Worm (Caenorhabditis elegans) whole organism, L3 larva: ENCODE data around the gene smg-6.
"Not testable (repeated sequence)": the region's sequence is repeated elsewhere in the genome, so short reads cannot be mapped to it uniquely, and the experiment has no call there.

Experiments used
- R02D3.7 ChIP-seq: fragments of 150-350 bp; optimal IDR thresholded peaks from 2 replicates; lab custom pipeline; 2014; ENCODE audit warnings: missing biosample characterization, missing genetic modification characterization
- ZK546.5 ChIP-seq: sonication (generic microtip); optimal IDR thresholded peaks from 2 replicates; lab custom pipeline; 2017; ENCODE audit warnings: missing biosample characterization, missing genetic modification characterization
- aly-2 ChIP-seq: fragments of 150-350 bp; optimal IDR thresholded peaks from 2 replicates; lab custom pipeline; 2014; ENCODE audit warnings: missing biosample characterization, missing genetic modification characterization
- ceh-16 ChIP-seq: sonication (generic microtip); optimal IDR thresholded peaks from 2 replicates; lab custom pipeline; 2017; ENCODE audit warnings: missing biosample characterization, missing genetic modification characterization
- ceh-28 ChIP-seq: fragments of 150-350 bp; optimal IDR thresholded peaks from 2 replicates; lab custom pipeline; 2014; ENCODE audit warnings: missing biosample characterization, missing genetic modification reagents, missing genetic modification characterization
- ceh-82 ChIP-seq: fragments of 150-350 bp; optimal IDR thresholded peaks from 2 replicates; lab custom pipeline; 2014; ENCODE audit warnings: missing biosample characterization, missing genetic modification characterization
- ceh-9 ChIP-seq: sonication (generic microtip); optimal IDR thresholded peaks from 2 replicates; lab custom pipeline; 2018; ENCODE audit warnings: missing biosample characterization, missing genetic modification characterization
- egl-5 ChIP-seq: fragments of 150-350 bp; optimal IDR thresholded peaks from 2 replicates; lab custom pipeline; 2017; ENCODE audit warnings: missing biosample characterization, missing genetic modification reagents, missing genetic modification characterization, inconsistent platforms
- elt-1 ChIP-seq: fragments of 150-350 bp; optimal IDR thresholded peaks from 2 replicates; lab custom pipeline; 2014; ENCODE audit warnings: missing biosample characterization, missing genetic modification characterization
- elt-2 ChIP-seq: sonication (generic microtip); optimal IDR thresholded peaks from 2 replicates; lab custom pipeline; 2016; ENCODE audit warnings: missing genetic modification reagents, mild to moderate bottlenecking, missing genetic modification characterization, missing compliant biosample characterization
- elt-3 ChIP-seq, 3 experiments: fragments of 150-350 bp in 1 of 3; sonication (generic microtip) in 2 of 3; optimal IDR thresholded peaks; 2 replicates in 2 of 3; 4 replicates in 1 of 3; lab custom pipeline; 2014 to 2017; ENCODE audit warnings: missing biosample characterization in 3 of 3, missing genetic modification characterization in 3 of 3
- eor-1 ChIP-seq, 2 experiments: fragments of 150-350 bp; optimal IDR thresholded peaks; 2 replicates each; lab custom pipeline; 2014 to 2018; ENCODE audit warnings: missing biosample characterization in 2 of 2, missing genetic modification characterization in 2 of 2
- fkh-10 ChIP-seq: sonication (generic microtip); optimal IDR thresholded peaks from 2 replicates; lab custom pipeline; 2017; ENCODE audit warnings: missing biosample characterization, missing genetic modification reagents, missing genetic modification characterization
- fkh-2 ChIP-seq: fragments of 150-350 bp; optimal IDR thresholded peaks from 2 replicates; lab custom pipeline; 2014; ENCODE audit warnings: missing biosample characterization, missing genetic modification reagents, missing genetic modification characterization
- hmg-11 ChIP-seq: sonication (generic microtip); optimal IDR thresholded peaks from 2 replicates; lab custom pipeline; 2016; ENCODE audit warnings: missing genetic modification characterization, missing compliant biosample characterization
- jun-1 ChIP-seq: fragments of 150-350 bp; optimal IDR thresholded peaks from 2 replicates; lab custom pipeline; 2014; ENCODE audit warnings: missing biosample characterization, missing genetic modification reagents, missing genetic modification characterization
- lin-39 ChIP-seq: fragments of 150-350 bp; optimal IDR thresholded peaks from 2 replicates; lab custom pipeline; 2018; ENCODE audit warnings: missing biosample characterization, missing genetic modification reagents, missing genetic modification characterization
- mdl-1 ChIP-seq: fragments of 150-350 bp; optimal IDR thresholded peaks from 2 replicates; lab custom pipeline; 2014; ENCODE audit warnings: missing biosample characterization, missing genetic modification characterization
- mml-1 ChIP-seq: fragments of 150-350 bp; sonication (generic microtip); optimal IDR thresholded peaks from 3 replicates; lab custom pipeline; 2014; ENCODE audit warnings: missing biosample characterization, missing genetic modification characterization
- nfya-1 ChIP-seq: sonication (generic microtip); optimal IDR thresholded peaks from 2 replicates; lab custom pipeline; 2017; ENCODE audit warnings: missing genetic modification characterization, mild to moderate bottlenecking, missing compliant biosample characterization, antibody characterized with exemption, moderate library complexity; ENCODE audit not compliant: insufficient read depth
- nhr-11 ChIP-seq: fragments of 150-350 bp; optimal IDR thresholded peaks from 2 replicates; lab custom pipeline; 2014; ENCODE audit warnings: missing biosample characterization, missing genetic modification characterization
- nhr-12 ChIP-seq: fragments of 150-350 bp; optimal IDR thresholded peaks from 2 replicates; lab custom pipeline; 2014; ENCODE audit warnings: missing biosample characterization, missing genetic modification characterization
- nhr-23 ChIP-seq: fragments of 150-350 bp; optimal IDR thresholded peaks from 2 replicates; lab custom pipeline; 2014; ENCODE audit warnings: missing biosample characterization, missing genetic modification reagents, missing genetic modification characterization
- nhr-25 ChIP-seq: sonication (generic microtip); optimal IDR thresholded peaks from 2 replicates; lab custom pipeline; 2017; ENCODE audit warnings: missing biosample characterization, missing genetic modification characterization
- nhr-43 ChIP-seq: sonication (generic microtip); optimal IDR thresholded peaks from 2 replicates; lab custom pipeline; 2016; ENCODE audit warnings: mild to moderate bottlenecking, missing genetic modification characterization, missing compliant biosample characterization; ENCODE audit not compliant: poor library complexity, severe bottlenecking
- nhr-67 ChIP-seq: fragments of 150-350 bp; optimal IDR thresholded peaks from 2 replicates; lab custom pipeline; 2014; ENCODE audit warnings: missing biosample characterization, missing genetic modification characterization
- nhr-76 ChIP-seq: fragments of 150-350 bp; sonication (generic microtip); optimal IDR thresholded peaks from 5 replicates; lab custom pipeline; 2014; ENCODE audit warnings: missing biosample characterization, missing genetic modification characterization
- pqm-1 ChIP-seq: fragments of 150-350 bp; optimal IDR thresholded peaks from 2 replicates; lab custom pipeline; 2017; ENCODE audit warnings: missing biosample characterization, missing genetic modification characterization, inconsistent platforms
- skn-1 ChIP-seq: fragments of 150-350 bp; optimal IDR thresholded peaks from 2 replicates; lab custom pipeline; 2014; ENCODE audit warnings: missing biosample characterization, missing genetic modification characterization
- snpc-4 ChIP-seq: fragments of 150-350 bp; optimal IDR thresholded peaks from 2 replicates; lab custom pipeline; 2014; ENCODE audit warnings: missing biosample characterization, missing genetic modification characterization
- zag-1 ChIP-seq: fragments of 150-350 bp; optimal IDR thresholded peaks from 2 replicates; lab custom pipeline; 2014; ENCODE audit warnings: missing biosample characterization, missing genetic modification characterization

The smg-6 gene

ce11 chrIII:2473554-2473953, at the start of gene smg-6:
TSS of gene smg-6 (plus strand) at chrIII:2473854.
- no peak for TF ChIP-seq R02D3.7 (tag; lab: Kevin White, UChicago)
- TF ChIP-seq skn-1 (tag; lab: Kevin White, UChicago), result no peak
- TF ChIP-seq ceh-9 (tag; lab: Kevin White, UChicago), result no peak
- TF ChIP-seq elt-3 (tag; optimal IDR thresholded peaks at IDR 0.05; lab: Kevin White, UChicago), result no peak
- no peak for TF ChIP-seq mdl-1 (tag; lab: Kevin White, UChicago)
- no peak for TF ChIP-seq ZK546.5 (tag; lab: Kevin White, UChicago)
- TF ChIP-seq jun-1 (tag; lab: Kevin White, UChicago), result no peak
- TF ChIP-seq pqm-1 (tag; lab: Kevin White, UChicago), result no peak
- TF ChIP-seq aly-2 (tag; lab: Kevin White, UChicago), result no peak
- no peak for TF ChIP-seq elt-1 (tag; lab: Kevin White, UChicago)
- TF ChIP-seq eor-1 (tag; optimal IDR thresholded peaks at IDR 0.05; lab: Kevin White, UChicago), result no peak
- TF ChIP-seq, all 47 proteins: peak for 0

DNA sequence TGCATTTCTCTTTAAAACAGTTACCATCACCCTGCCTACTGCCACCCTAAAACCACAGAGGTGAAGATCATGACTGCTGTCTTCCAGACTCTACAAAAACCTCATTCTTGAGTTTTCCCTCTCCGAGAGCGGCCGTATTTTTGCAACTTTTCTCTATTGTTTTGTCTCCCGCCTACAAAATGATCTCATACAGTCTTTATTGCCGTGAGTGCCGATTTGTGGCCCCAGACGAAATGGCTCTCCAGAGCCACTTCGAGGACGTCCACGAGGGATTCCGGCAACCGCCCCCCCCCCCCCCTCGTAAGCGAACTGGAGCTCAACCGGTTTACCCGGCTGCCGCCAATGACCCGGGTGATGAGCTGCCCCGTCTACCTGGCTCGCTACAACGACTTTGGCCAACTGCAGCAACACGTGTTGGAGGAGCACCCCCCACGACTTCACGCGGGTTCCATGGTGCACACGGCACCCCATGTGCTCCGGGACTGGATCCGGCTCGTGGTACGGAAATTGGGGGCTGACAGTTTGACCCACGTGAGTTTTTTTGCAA, 48.8 kb upstream of the smg-6 start:
- TF ChIP-seq ceh-28 (tag; lab: Kevin White, UChicago) (no peak), nhr-12 (tag; lab: Kevin White, UChicago) (no peak), ceh-16 (tag; lab: Kevin White, UChicago) (no peak), nhr-25 (no peak), nhr-67 (tag; lab: Kevin White, UChicago) (no peak), nhr-43 (no peak), egl-5 (tag; lab: Kevin White, UChicago) (no peak), mml-1 (tag; lab: Kevin White, UChicago) (no peak), ceh-82 (tag; lab: Kevin White, UChicago) (no peak), elt-2 (tag; lab: Kevin White, UChicago) (no peak)

- TF ChIP-seq ceh-28 (tag; lab: Kevin White, UChicago) (peak; percentile 5), nfya-1 (tag; lab: Kevin White, UChicago) (peak; percentile 19), nhr-23 (tag; lab: Kevin White, UChicago) (no peak), hmg-11 (tag; lab: Kevin White, UChicago) (peak; percentile 48), fkh-2 (no peak)
These were observed 47.5 kb upstream of the smg-6 start, which contains the start of gene W04B5.8 for ce11 chrIII:2426122-2426521. TSS of gene W04B5.8 (plus strand) at chrIII:2426316.

DNA sequence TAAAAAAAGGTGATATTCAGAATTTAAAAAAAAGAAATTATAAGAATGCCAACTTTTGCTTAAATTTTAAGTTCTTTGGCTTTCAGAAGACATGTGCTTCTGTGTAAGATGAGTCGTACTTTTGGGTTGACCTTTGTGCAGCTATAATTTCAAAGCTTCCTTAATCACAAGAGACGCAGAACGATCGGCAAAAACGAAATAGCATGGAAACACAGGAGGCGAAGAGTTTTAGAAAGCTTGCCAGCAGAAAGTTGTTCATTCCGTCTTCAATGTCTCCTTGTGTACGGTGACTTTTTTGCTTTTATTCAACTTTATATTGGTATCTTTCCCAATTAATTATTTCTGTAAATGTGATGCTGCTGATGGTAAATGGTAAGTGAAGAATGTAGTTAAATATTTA, 40.7 kb upstream of the smg-6 start:
- TF ChIP-seq nhr-76 (tag; lab: Kevin White, UChicago) (no peak), ceh-82 (tag; lab: Kevin White, UChicago) (no peak), elt-1 (tag; lab: Kevin White, UChicago) (no peak), lin-39 (tag; lab: Kevin White, UChicago) (no peak), nhr-11 (tag; lab: Kevin White, UChicago) (no peak), ZK546.5 (tag; lab: Kevin White, UChicago) (no peak), fkh-10 (GFP tag; lab: Kevin White, UChicago) (no peak)
- TF ChIP-seq, all 47 proteins: peak for 0

DNA sequence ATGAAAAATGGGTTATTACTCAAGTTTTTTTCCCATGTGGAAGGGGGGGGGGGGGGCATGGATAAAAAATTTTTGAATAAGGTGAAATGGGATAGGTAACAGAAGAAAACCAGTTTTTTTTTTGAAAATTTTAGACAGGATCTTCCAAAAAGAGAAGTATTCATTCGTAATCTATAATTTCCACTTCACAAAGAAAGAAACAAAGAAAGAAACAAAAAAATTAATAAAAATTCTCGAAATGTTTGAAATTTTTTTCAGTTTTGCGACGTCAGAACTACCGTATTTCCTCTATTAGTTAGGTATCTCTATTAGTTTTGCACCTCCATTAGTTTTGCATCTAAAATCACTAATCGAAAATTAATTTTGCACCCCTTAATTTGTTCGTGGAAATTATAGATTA, 38.3 kb upstream of the smg-6 start, which contains the start of gene W04B5.6:
TSS of gene W04B5.6 (minus strand) at position 101 of the 400 bp plus-strand sequence.
- TF ChIP-seq zag-1, elt-2, mdl-1 (tag; lab: Kevin White, UChicago): not testable (repeated sequence)

- TF ChIP-seq fkh-10 (GFP tag; lab: Kevin White, UChicago); eor-1 (tag; optimal IDR thresholded peaks at IDR 0.05; lab: Kevin White, UChicago); snpc-4 (tag; lab: Kevin White, UChicago): not testable (repeated sequence)
- TF ChIP-seq, all 47 proteins: peak for 0; not testable (repeated sequence) for 47
These were observed 37.8 kb upstream of the smg-6 start, which contains the start of gene E02H9.6 for ce11 chrIII:2435805-2436204. TSS of gene E02H9.6 (plus strand) at chrIII:2436105.
